Worm (Caenorhabditis elegans) whole organism, L3 larva: ENCODE data around the gene F58A4.6.

Experiments used
- ZK546.5 ChIP-seq: sonication (generic microtip); optimal IDR thresholded peaks from 2 replicates; lab custom pipeline; 2017; ENCODE audit warnings: missing biosample characterization, missing genetic modification characterization
- aly-2 ChIP-seq: fragments of 150-350 bp; optimal IDR thresholded peaks from 2 replicates; lab custom pipeline; 2014; ENCODE audit warnings: missing biosample characterization, missing genetic modification characterization
- ceh-16 ChIP-seq: sonication (generic microtip); optimal IDR thresholded peaks from 2 replicates; lab custom pipeline; 2017; ENCODE audit warnings: missing biosample characterization, missing genetic modification characterization
- ceh-28 ChIP-seq: fragments of 150-350 bp; optimal IDR thresholded peaks from 2 replicates; lab custom pipeline; 2014; ENCODE audit warnings: missing biosample characterization, missing genetic modification reagents, missing genetic modification characterization
- ceh-82 ChIP-seq: fragments of 150-350 bp; optimal IDR thresholded peaks from 2 replicates; lab custom pipeline; 2014; ENCODE audit warnings: missing biosample characterization, missing genetic modification characterization
- ceh-9 ChIP-seq: sonication (generic microtip); optimal IDR thresholded peaks from 2 replicates; lab custom pipeline; 2018; ENCODE audit warnings: missing biosample characterization, missing genetic modification characterization
- daf-12 ChIP-seq: fragments of 150-350 bp; optimal IDR thresholded peaks from 2 replicates; lab custom pipeline; 2014; ENCODE audit warnings: missing biosample characterization, missing genetic modification reagents, missing genetic modification characterization
- egl-27 ChIP-seq: sonication (generic microtip); optimal IDR thresholded peaks from 4 replicates; lab custom pipeline; 2017; ENCODE audit warnings: missing biosample characterization, missing genetic modification reagents, missing genetic modification characterization
- egl-5 ChIP-seq: fragments of 150-350 bp; optimal IDR thresholded peaks from 2 replicates; lab custom pipeline; 2017; ENCODE audit warnings: missing biosample characterization, missing genetic modification reagents, missing genetic modification characterization, inconsistent platforms
- elt-1 ChIP-seq: fragments of 150-350 bp; optimal IDR thresholded peaks from 2 replicates; lab custom pipeline; 2014; ENCODE audit warnings: missing biosample characterization, missing genetic modification characterization
- elt-2 ChIP-seq: sonication (generic microtip); optimal IDR thresholded peaks from 2 replicates; lab custom pipeline; 2016; ENCODE audit warnings: missing genetic modification reagents, mild to moderate bottlenecking, missing genetic modification characterization, missing compliant biosample characterization
- eor-1 ChIP-seq, 2 experiments: fragments of 150-350 bp; optimal IDR thresholded peaks; 2 replicates each; lab custom pipeline; 2014 to 2018; ENCODE audit warnings: missing biosample characterization in 2 of 2, missing genetic modification characterization in 2 of 2
- fkh-10 ChIP-seq: sonication (generic microtip); optimal IDR thresholded peaks from 2 replicates; lab custom pipeline; 2017; ENCODE audit warnings: missing biosample characterization, missing genetic modification reagents, missing genetic modification characterization
- fkh-2 ChIP-seq: fragments of 150-350 bp; optimal IDR thresholded peaks from 2 replicates; lab custom pipeline; 2014; ENCODE audit warnings: missing biosample characterization, missing genetic modification reagents, missing genetic modification characterization
- fos-1 ChIP-seq: fragments of 150-350 bp; optimal IDR thresholded peaks from 2 replicates; lab custom pipeline; 2014; ENCODE audit warnings: missing biosample characterization, missing genetic modification characterization
- hmg-11 ChIP-seq: sonication (generic microtip); optimal IDR thresholded peaks from 2 replicates; lab custom pipeline; 2016; ENCODE audit warnings: missing genetic modification characterization, missing compliant biosample characterization
- jun-1 ChIP-seq: fragments of 150-350 bp; optimal IDR thresholded peaks from 2 replicates; lab custom pipeline; 2014; ENCODE audit warnings: missing biosample characterization, missing genetic modification reagents, missing genetic modification characterization
- lin-15B ChIP-seq: fragments of 150-350 bp; optimal IDR thresholded peaks from 2 replicates; lab custom pipeline; 2014; ENCODE audit warnings: missing biosample characterization, missing genetic modification characterization
- lin-39 ChIP-seq: fragments of 150-350 bp; optimal IDR thresholded peaks from 2 replicates; lab custom pipeline; 2018; ENCODE audit warnings: missing biosample characterization, missing genetic modification reagents, missing genetic modification characterization
- lsy-12 ChIP-seq: sonication (generic microtip); optimal IDR thresholded peaks from 2 replicates; lab custom pipeline; 2016; ENCODE audit warnings: mild to moderate bottlenecking, missing genetic modification characterization, missing compliant biosample characterization
- mml-1 ChIP-seq: fragments of 150-350 bp; sonication (generic microtip); optimal IDR thresholded peaks from 3 replicates; lab custom pipeline; 2014; ENCODE audit warnings: missing biosample characterization, missing genetic modification characterization
- nfya-1 ChIP-seq: sonication (generic microtip); optimal IDR thresholded peaks from 2 replicates; lab custom pipeline; 2017; ENCODE audit warnings: missing genetic modification characterization, mild to moderate bottlenecking, missing compliant biosample characterization, antibody characterized with exemption, moderate library complexity; ENCODE audit not compliant: insufficient read depth
- nhr-11 ChIP-seq: fragments of 150-350 bp; optimal IDR thresholded peaks from 2 replicates; lab custom pipeline; 2014; ENCODE audit warnings: missing biosample characterization, missing genetic modification characterization
- nhr-237 ChIP-seq: fragments of 150-350 bp; optimal IDR thresholded peaks from 2 replicates; lab custom pipeline; 2014; ENCODE audit warnings: missing biosample characterization, missing genetic modification characterization
- nhr-25 ChIP-seq: sonication (generic microtip); optimal IDR thresholded peaks from 2 replicates; lab custom pipeline; 2017; ENCODE audit warnings: missing biosample characterization, missing genetic modification characterization
- nhr-28 ChIP-seq: fragments of 150-350 bp; optimal IDR thresholded peaks from 2 replicates; lab custom pipeline; 2014; ENCODE audit warnings: missing biosample characterization, missing genetic modification characterization
- nhr-67 ChIP-seq: fragments of 150-350 bp; optimal IDR thresholded peaks from 2 replicates; lab custom pipeline; 2014; ENCODE audit warnings: missing biosample characterization, missing genetic modification characterization
- nhr-76 ChIP-seq: fragments of 150-350 bp; sonication (generic microtip); optimal IDR thresholded peaks from 5 replicates; lab custom pipeline; 2014; ENCODE audit warnings: missing biosample characterization, missing genetic modification characterization
- nhr-77 ChIP-seq: fragments of 150-350 bp; optimal IDR thresholded peaks from 2 replicates; lab custom pipeline; 2014; ENCODE audit warnings: missing biosample characterization, missing genetic modification characterization
- pha-4 ChIP-seq: fragments of 150-350 bp; optimal IDR thresholded peaks from 2 replicates; lab custom pipeline; 2014; ENCODE audit warnings: missing biosample characterization, missing genetic modification reagents, missing genetic modification characterization
- pqm-1 ChIP-seq: fragments of 150-350 bp; optimal IDR thresholded peaks from 2 replicates; lab custom pipeline; 2017; ENCODE audit warnings: missing biosample characterization, missing genetic modification characterization, inconsistent platforms
- sea-2 ChIP-seq: fragments of 150-350 bp; sonication (generic microtip); optimal IDR thresholded peaks from 4 replicates; lab custom pipeline; 2014; ENCODE audit warnings: missing biosample characterization, missing genetic modification reagents, missing genetic modification characterization
- skn-1 ChIP-seq: fragments of 150-350 bp; optimal IDR thresholded peaks from 2 replicates; lab custom pipeline; 2014; ENCODE audit warnings: missing biosample characterization, missing genetic modification characterization
- snpc-4 ChIP-seq: fragments of 150-350 bp; optimal IDR thresholded peaks from 2 replicates; lab custom pipeline; 2014; ENCODE audit warnings: missing biosample characterization, missing genetic modification characterization
- tbx-2 ChIP-seq: sonication (generic microtip); optimal IDR thresholded peaks from 2 replicates; lab custom pipeline; 2016; ENCODE audit warnings: mild to moderate bottlenecking, missing genetic modification characterization, missing compliant biosample characterization
- unc-39 ChIP-seq: sonication (generic microtip); optimal IDR thresholded peaks from 4 replicates; lab custom pipeline; 2017; ENCODE audit warnings: missing biosample characterization, missing genetic modification characterization

Gene F58A4.6

DNA sequence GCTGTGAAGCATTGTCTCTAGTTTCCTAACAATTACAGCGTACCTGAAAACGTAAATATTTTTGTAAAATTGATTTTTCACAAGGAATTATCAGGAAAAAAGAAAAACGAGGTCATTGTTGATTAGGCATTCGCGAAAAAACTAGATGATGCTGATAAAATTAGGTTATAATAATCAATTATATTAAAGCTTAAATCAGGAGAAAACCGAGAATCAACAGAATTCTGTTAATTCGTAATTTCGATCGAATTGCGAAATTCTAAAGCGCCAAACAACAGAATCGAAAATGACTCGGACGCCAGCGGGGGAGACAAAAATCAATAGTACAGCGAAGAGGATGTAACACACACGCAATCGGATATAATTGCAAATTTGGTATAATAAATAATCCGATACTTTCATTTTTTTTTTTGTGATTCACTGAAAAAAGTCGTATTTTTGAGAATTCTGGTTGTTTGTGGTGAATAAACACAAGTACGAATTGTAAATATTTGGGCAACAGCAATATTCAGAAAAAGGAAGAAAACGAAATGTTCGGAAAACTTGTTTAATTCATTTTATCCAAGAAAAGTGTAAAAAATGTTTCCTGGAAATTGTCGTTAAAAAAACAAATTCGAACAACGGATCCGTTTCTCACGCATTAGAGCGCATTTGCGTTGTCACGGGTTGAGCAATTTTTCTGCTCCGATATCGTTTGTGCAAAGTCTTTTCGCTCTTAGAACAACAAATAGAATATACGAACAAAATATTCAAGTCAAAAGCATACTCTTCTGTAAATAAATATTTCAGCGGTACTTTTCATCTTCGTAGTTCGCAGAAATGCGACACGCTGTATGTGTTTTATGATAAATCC lies 34.0 kb upstream of the F58A4.6 start, which contains the start of gene ced-7:
TSS of gene ced-7 (minus strand) at position 51 of the 853 bp plus-strand sequence.
- TF ChIP-seq snpc-4 (peak; percentile 27), lin-15B (tag; lab: Kevin White, UChicago) (peak; percentile 67), skn-1 (tag; lab: Kevin White, UChicago) (no peak), elt-1 (tag; lab: Kevin White, UChicago) (no peak), tbx-2 (no peak), jun-1 (tag; lab: Kevin White, UChicago) (no peak), lsy-12 (tag; lab: Kevin White, UChicago) (no peak), ceh-9 (tag; lab: Kevin White, UChicago) (no peak), pqm-1 (tag; lab: Kevin White, UChicago) (no peak), sea-2 (GFP tag; lab: Kevin White, UChicago) (no peak), nhr-11 (tag; lab: Kevin White, UChicago) (no peak), mml-1 (tag; lab: Kevin White, UChicago) (no peak), nhr-67 (tag; lab: Kevin White, UChicago) (no peak), nhr-237 (tag; lab: Kevin White, UChicago) (no peak), ZK546.5 (tag; lab: Kevin White, UChicago) (no peak), ceh-82 (tag; lab: Kevin White, UChicago) (no peak), lin-39 (tag; lab: Kevin White, UChicago) (peak; percentile 22), pha-4 (tag; lab: Kevin White, UChicago) (peak; percentile 19), unc-39 (tag; lab: Kevin White, UChicago) (no peak), fos-1 (tag; lab: Kevin White, UChicago) (no peak), nfya-1 (tag; lab: Kevin White, UChicago) (peak; percentile 46), ceh-28 (peak; percentile 12)

- TF ChIP-seq elt-1 (tag; lab: Kevin White, UChicago) (no peak), eor-1 (tag; optimal IDR thresholded peaks at IDR 0.05; lab: Kevin White, UChicago) (no peak), nhr-77 (no peak), jun-1 (tag; lab: Kevin White, UChicago) (peak; percentile 42), pqm-1 (tag; lab: Kevin White, UChicago) (peak; percentile 92), elt-2 (peak; percentile 59), fkh-2 (no peak), nhr-25 (tag; lab: Kevin White, UChicago) (no peak), nhr-28 (tag; lab: Kevin White, UChicago) (no peak), nhr-76 (tag; lab: Kevin White, UChicago) (no peak), aly-2 (tag; lab: Kevin White, UChicago) (no peak), pha-4 (tag; lab: Kevin White, UChicago) (peak; percentile 65)
- TF ChIP-seq, all 47 proteins: peak for 4
Observed at ce11 chrIII:9582240-9582639, 32.0 kb upstream of the F58A4.6 start, which contains the start of gene C48B4.3. Gene C48B4.3 (minus strand): TSS chrIII:9582388.

DNA sequence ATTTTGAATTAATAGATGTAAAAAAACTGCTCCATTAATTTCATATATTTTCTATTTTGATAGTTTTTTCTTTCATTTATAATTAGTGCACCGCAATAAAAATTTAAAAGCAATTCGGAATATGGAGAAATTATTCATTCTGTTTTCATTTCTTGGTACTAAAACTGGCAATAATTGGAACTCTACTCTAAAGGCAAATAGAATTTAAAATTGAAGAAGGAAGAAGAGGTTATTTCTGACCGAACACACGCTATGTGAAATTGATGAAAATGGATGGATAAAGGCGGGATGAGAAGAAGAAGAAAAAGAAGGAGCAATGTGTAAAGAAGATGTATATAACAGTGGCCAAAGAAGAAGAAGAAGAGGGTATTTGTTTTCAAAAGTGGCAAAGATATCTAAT lies 31.1 kb upstream of the F58A4.6 start:
- TF ChIP-seq egl-5 (tag; lab: Kevin White, UChicago), result no peak
- TF ChIP-seq nfya-1 (tag; lab: Kevin White, UChicago), result no peak
- no peak for TF ChIP-seq unc-39 (tag; lab: Kevin White, UChicago)
- TF ChIP-seq nhr-77, result no peak
- TF ChIP-seq ceh-16 (tag; lab: Kevin White, UChicago), result no peak

DNA sequence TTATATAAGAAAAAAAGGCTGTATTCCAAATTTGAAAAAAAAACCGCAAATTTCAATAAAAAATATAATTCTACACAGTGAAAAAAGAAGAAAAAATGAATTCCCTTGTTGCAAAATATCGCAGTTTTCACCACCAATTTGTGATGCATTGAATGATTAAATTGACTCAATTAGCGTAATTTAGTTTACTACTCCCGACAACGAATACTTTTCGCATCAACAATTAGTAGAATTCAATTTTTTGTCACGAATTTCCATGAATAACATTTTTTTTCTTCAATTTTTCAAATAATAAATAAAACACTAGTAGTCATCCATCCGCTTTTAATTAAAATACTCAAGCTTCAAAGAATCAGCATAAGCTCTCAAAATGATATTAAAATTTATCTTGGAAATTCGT lies 29.0 kb upstream of the F58A4.6 start:
- TF ChIP-seq fkh-10, result peak; percentile 67
- TF ChIP-seq nhr-237 (tag; lab: Kevin White, UChicago), result no peak

DNA sequence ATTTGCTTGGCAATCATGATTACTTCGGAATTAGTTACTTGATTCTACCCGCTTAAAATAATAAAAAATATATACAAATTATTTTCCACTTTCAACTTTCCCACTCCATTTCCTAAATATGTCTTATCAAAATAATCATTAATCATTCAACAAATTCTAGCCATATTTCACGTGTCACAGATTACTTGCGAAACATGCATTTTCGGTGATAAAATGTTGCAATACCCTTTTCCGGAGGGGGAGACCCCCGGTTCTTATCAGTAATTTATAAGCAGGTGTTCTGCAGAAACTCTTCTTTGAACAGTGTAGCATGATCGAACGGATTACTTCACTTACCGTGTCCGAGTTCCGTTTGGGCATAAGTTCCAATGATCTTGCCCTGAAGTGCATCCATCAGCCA lies 24.1 kb upstream of the F58A4.6 start:
- TF ChIP-seq tbx-2 (no peak), elt-2 (peak; percentile 93), lin-15B (tag; lab: Kevin White, UChicago) (no peak), egl-27 (tag; lab: Kevin White, UChicago) (no peak), jun-1 (tag; lab: Kevin White, UChicago) (peak; percentile 34), nhr-67 (tag; lab: Kevin White, UChicago) (no peak), daf-12 (no peak), hmg-11 (tag; lab: Kevin White, UChicago) (no peak), pqm-1 (tag; lab: Kevin White, UChicago) (peak; percentile 87), pha-4 (tag; lab: Kevin White, UChicago) (peak; percentile 22), nhr-28 (tag; lab: Kevin White, UChicago) (no peak)
